Fruit fly (Drosophila melanogaster) whole organism, embryonic: ENCODE data around the gene Trs20.

Experiments used
- B-H1 ChIP-seq: fragments of 200-800 bp; sonication (Bioruptor generic); IDR thresholded peaks from 3 replicates; pipeline ENCODE4 v1.3.6; 2022; ENCODE audit warnings: missing biosample characterization, missing genetic modification characterization
- Bgb ChIP-seq: fragments of 200-800 bp; sonication (Bioruptor generic); IDR thresholded peaks from 2 replicates; pipeline ENCODE4 v1.3.6; 2022; ENCODE audit warnings: missing biosample characterization, missing genetic modification characterization; ENCODE audit not compliant: partially characterized antibody
- C15 ChIP-seq: fragments of 200-800 bp; sonication (Bioruptor generic); IDR thresholded peaks from 3 replicates; pipeline ENCODE4 v1.3.6; 2022; ENCODE audit warnings: missing biosample characterization, missing genetic modification characterization
- CG13287 ChIP-seq: fragments of 200-800 bp; sonication (Bioruptor generic); IDR thresholded peaks from 2 replicates; pipeline ENCODE4 v1.3.6; 2022; ENCODE audit warnings: missing biosample characterization, missing genetic modification characterization; ENCODE audit not compliant: partially characterized antibody
- CG13296 ChIP-seq: fragments of 200-800 bp; sonication (Bioruptor generic); optimal IDR thresholded peaks from 3 replicates; lab custom pipeline; 2018; ENCODE audit warnings: missing biosample characterization, mild to moderate bottlenecking, missing genetic modification characterization
- CG14014 ChIP-seq: fragments of 200-800 bp; sonication (Bioruptor generic); IDR thresholded peaks from 2 replicates; pipeline ENCODE4 v1.3.6; 2022; ENCODE audit warnings: missing biosample characterization, missing genetic modification characterization
- CG15601 ChIP-seq: fragments of 200-800 bp; sonication (Bioruptor generic); optimal IDR thresholded peaks from 3 replicates; lab custom pipeline; 2019; ENCODE audit warnings: missing biosample characterization, mild to moderate bottlenecking, missing genetic modification characterization, moderate library complexity
- CG17361 ChIP-seq: fragments of 200-800 bp; sonication (Bioruptor generic); IDR thresholded peaks from 3 replicates; pipeline ENCODE4 v1.3.6; 2022; ENCODE audit warnings: missing biosample characterization, missing genetic modification characterization
- CG17385 ChIP-seq: fragments of 200-800 bp; sonication (Bioruptor generic); optimal IDR thresholded peaks from 3 replicates; lab custom pipeline; 2018; ENCODE audit warnings: missing biosample characterization, mild to moderate bottlenecking, missing genetic modification characterization
- CG1792 ChIP-seq: fragments of 200-800 bp; sonication (Bioruptor generic); optimal IDR thresholded peaks from 2 replicates; lab custom pipeline; 2016; ENCODE audit warnings: missing biosample characterization, missing genetic modification characterization
- CG18011 ChIP-seq: fragments of 200-800 bp; sonication (Bioruptor generic); optimal IDR thresholded peaks from 2 replicates; lab custom pipeline; 2017; ENCODE audit warnings: missing biosample characterization, missing genetic modification characterization, mild to moderate bottlenecking, moderate library complexity, missing genotype
- CG2875 ChIP-seq: fragments of 200-800 bp; sonication (Bioruptor generic); optimal IDR thresholded peaks from 2 replicates; lab custom pipeline; 2017; ENCODE audit warnings: missing biosample characterization, mild to moderate bottlenecking, missing genetic modification characterization, missing genetic modification reagents
- CG30020 ChIP-seq: fragments of 200-800 bp; optimal IDR thresholded peaks from 2 replicates; lab custom pipeline; 2019; ENCODE audit warnings: missing biosample characterization, mild to moderate bottlenecking, missing genetic modification characterization, moderate library complexity
- CG32772 ChIP-seq: fragments of 200-800 bp; sonication (Bioruptor generic); IDR thresholded peaks from 2 replicates; pipeline ENCODE4 v1.3.6; 2022; ENCODE audit warnings: missing biosample characterization, missing genetic modification characterization
- CG3726 ChIP-seq: fragments of 200-800 bp; sonication (Bioruptor generic); IDR thresholded peaks from 3 replicates; pipeline ENCODE4, ENCODE4 v1.3.6; 2022; ENCODE audit warnings: missing biosample characterization, missing genetic modification characterization
- CG4328 ChIP-seq: fragments of 200-800 bp; sonication (Bioruptor generic); optimal IDR thresholded peaks from 3 replicates; lab custom pipeline; 2017; ENCODE audit warnings: missing biosample characterization, missing genetic modification reagents, missing genetic modification characterization
- CG7745 ChIP-seq: fragments of 200-800 bp; sonication (Bioruptor generic); optimal IDR thresholded peaks from 2 replicates; lab custom pipeline; 2018; ENCODE audit warnings: missing biosample characterization, mild to moderate bottlenecking, missing genetic modification characterization, moderate library complexity
- CG7786 ChIP-seq: fragments of 200-800 bp; sonication (Bioruptor generic); optimal IDR thresholded peaks from 2 replicates; lab custom pipeline; 2016; ENCODE audit warnings: missing biosample characterization, missing genetic modification characterization
- Gsc ChIP-seq: fragments of 200-800 bp; sonication (Bioruptor generic); IDR thresholded peaks from 2 replicates; pipeline ENCODE4 v1.3.6; 2022; ENCODE audit warnings: missing biosample characterization, missing genetic modification characterization
- H2.0 ChIP-seq: fragments of 200-800 bp; sonication (Bioruptor generic); IDR thresholded peaks from 2 replicates; pipeline ENCODE4 v1.3.6; 2022; ENCODE audit warnings: missing biosample characterization, missing genetic modification characterization
- HHEX ChIP-seq: fragments of 200-800 bp; sonication (Bioruptor generic); optimal IDR thresholded peaks from 3 replicates; lab custom pipeline; 2017; ENCODE audit warnings: missing biosample characterization, mild to moderate bottlenecking, missing genetic modification characterization, missing genetic modification reagents
- HLH4C ChIP-seq: fragments of 200-800 bp; sonication (Bioruptor generic); IDR thresholded peaks from 3 replicates; pipeline ENCODE4 v1.3.6; 2022; ENCODE audit warnings: missing biosample characterization, missing genetic modification characterization; ENCODE audit not compliant: partially characterized antibody
- HLHmδ ChIP-seq: fragments of 200-800 bp; sonication (Bioruptor generic); optimal IDR thresholded peaks from 2 replicates; lab custom pipeline; 2018; ENCODE audit warnings: missing biosample characterization, mild to moderate bottlenecking, missing genetic modification characterization, moderate library complexity
- Hand ChIP-seq: fragments of 200-800 bp; sonication (Bioruptor generic); optimal IDR thresholded peaks from 2 replicates; lab custom pipeline; 2017; ENCODE audit warnings: mild to moderate bottlenecking, missing biosample characterization, missing genetic modification reagents, missing genetic modification characterization
- Kr ChIP-seq: fragments of 200-800 bp; sonication (Bioruptor generic); optimal IDR thresholded peaks from 2 replicates; lab custom pipeline; 2017; ENCODE audit warnings: missing biosample characterization, mild to moderate bottlenecking, missing genetic modification characterization
- Lim3 ChIP-seq: fragments of 200-800 bp; sonication (Bioruptor generic); IDR thresholded peaks from 2 replicates; pipeline ENCODE4 v1.3.6; 2022; ENCODE audit warnings: missing biosample characterization, missing genetic modification characterization
- Lpt ChIP-seq: fragments of >200 bp; optimal IDR thresholded peaks from 2 replicates; lab custom pipeline; 2018; ENCODE audit warnings: missing biosample characterization, missing genetic modification characterization
- MBD-R2 ChIP-seq: fragments of 200-800 bp; sonication (Bioruptor generic); IDR thresholded peaks from 2 replicates; pipeline ENCODE4 v1.3.6; 2022; ENCODE audit warnings: missing biosample characterization, missing genetic modification characterization
- Oli ChIP-seq: fragments of 200-800 bp; sonication (Bioruptor generic); optimal IDR thresholded peaks from 2 replicates; lab custom pipeline; 2018; ENCODE audit warnings: missing biosample characterization, mild to moderate bottlenecking, missing genetic modification characterization, moderate library complexity
- Rx ChIP-seq: fragments of 200-800 bp; sonication (Bioruptor generic); IDR thresholded peaks from 2 replicates; pipeline ENCODE4 v1.3.6; 2022; ENCODE audit warnings: missing biosample characterization, missing genetic modification characterization
- TFAM ChIP-seq: fragments of 200-800 bp; sonication (Bioruptor generic); optimal IDR thresholded peaks from 2 replicates; lab custom pipeline; 2017; ENCODE audit warnings: missing biosample characterization, missing genetic modification characterization, inconsistent platforms
- Tbp ChIP-seq: fragments of >200 bp; optimal IDR thresholded peaks from 2 replicates; lab custom pipeline; 2018; ENCODE audit warnings: missing biosample characterization, missing genetic modification characterization
- Trl ChIP-seq, 3 experiments: fragments of >200 bp in 2 of 3; fragments of 200-800 bp in 1 of 3; sonication (Bioruptor generic) in 1 of 3; optimal IDR thresholded peaks; 2 replicates in 1 of 3; 3 replicates in 2 of 3; lab custom pipeline; 2016 to 2017; ENCODE audit warnings: missing biosample characterization in 1 of 3, missing genetic modification characterization in 1 of 3
- bsh ChIP-seq, 2 experiments: fragments of 200-800 bp; sonication (Bioruptor generic); optimal IDR thresholded peaks; 2 replicates each; lab custom pipeline; 2017 to 2018; ENCODE audit warnings: mild to moderate bottlenecking in 2 of 2, missing biosample characterization in 2 of 2, missing genetic modification characterization in 2 of 2, moderate library complexity in 1 of 2
- cad ChIP-seq: fragments of >200 bp; optimal IDR thresholded peaks from 2 replicates; lab custom pipeline; 2017; ENCODE audit warnings: missing biosample characterization, missing genetic modification characterization
- chinmo ChIP-seq: fragments of 200-800 bp; sonication (Bioruptor generic); IDR thresholded peaks from 4 replicates; pipeline ENCODE4 v1.3.6; 2022; ENCODE audit warnings: missing biosample characterization, missing genetic modification characterization; ENCODE audit not compliant: partially characterized antibody
- fu2 ChIP-seq: fragments of 200-800 bp; sonication (Bioruptor generic); optimal IDR thresholded peaks from 2 replicates; lab custom pipeline; 2016; ENCODE audit warnings: missing biosample characterization, missing genetic modification characterization
- gt ChIP-seq: fragments of 200-800 bp; sonication (Bioruptor generic); IDR thresholded peaks from 2 replicates; pipeline ENCODE4 v1.3.6; 2022; ENCODE audit warnings: missing biosample characterization, missing genetic modification characterization
- hb ChIP-seq: fragments of 200-800 bp; sonication (Bioruptor generic); IDR thresholded peaks from 3 replicates; pipeline ENCODE4 v1.3.6; 2022; ENCODE audit warnings: missing biosample characterization, missing genetic modification characterization; ENCODE audit not compliant: partially characterized antibody
- her ChIP-seq: fragments of 200-800 bp; sonication (Bioruptor generic); optimal IDR thresholded peaks from 2 replicates; lab custom pipeline; 2016; ENCODE audit warnings: missing biosample characterization, missing genetic modification characterization
- inv ChIP-seq: fragments of 200-800 bp; sonication (Bioruptor generic); IDR thresholded peaks from 2 replicates; pipeline ENCODE4 v1.3.6; 2022; ENCODE audit warnings: missing biosample characterization, missing genetic modification characterization; ENCODE audit not compliant: partially characterized antibody
- jigr1 ChIP-seq: fragments of 200-800 bp; sonication (Bioruptor generic); IDR thresholded peaks from 3 replicates; pipeline ENCODE4 v1.3.6; 2022; ENCODE audit warnings: missing biosample characterization, missing genetic modification characterization
- jumu ChIP-seq: fragments of 200-800 bp; sonication (Bioruptor generic); optimal IDR thresholded peaks from 3 replicates; lab custom pipeline; 2016; ENCODE audit warnings: missing biosample characterization, missing genetic modification characterization
- odd ChIP-seq: fragments of 200-800 bp; sonication (Bioruptor generic); optimal IDR thresholded peaks from 2 replicates; lab custom pipeline; 2017; ENCODE audit warnings: missing biosample characterization, mild to moderate bottlenecking, missing genetic modification characterization
- pita ChIP-seq: fragments of 200-800 bp; sonication (Bioruptor generic); optimal IDR thresholded peaks from 2 replicates; lab custom pipeline; 2017; ENCODE audit warnings: missing biosample characterization, mild to moderate bottlenecking, missing genetic modification characterization
- psq ChIP-seq: fragments of 200-800 bp; sonication (Bioruptor generic); optimal IDR thresholded peaks from 2 replicates; lab custom pipeline; 2017; ENCODE audit warnings: missing biosample characterization, missing genetic modification characterization
- shn ChIP-seq: fragments of 200-800 bp; sonication (Bioruptor generic); optimal IDR thresholded peaks from 3 replicates; lab custom pipeline; 2016; ENCODE audit warnings: missing biosample characterization, missing genetic modification characterization
- slp2 ChIP-seq: fragments of 200-800 bp; sonication (Bioruptor generic); optimal IDR thresholded peaks from 2 replicates; lab custom pipeline; 2016; ENCODE audit warnings: missing biosample characterization, missing genetic modification characterization
- tna ChIP-seq: fragments of 200-800 bp; sonication (Bioruptor generic); IDR thresholded peaks from 2 replicates; pipeline ENCODE4 v1.3.6; 2022; ENCODE audit warnings: missing biosample characterization, missing genetic modification characterization; ENCODE audit not compliant: partially characterized antibody
- tx ChIP-seq: fragments of 200-800 bp; sonication (Bioruptor generic); optimal IDR thresholded peaks from 2 replicates; lab custom pipeline; 2016; ENCODE audit warnings: missing biosample characterization, missing genetic modification characterization

The Trs20 gene

dm6 chr3L:16087323-16087816, 44.1 kb downstream of the Trs20 start, which contains the start of gene Tasp1 (continued):
- TF ChIP-seq chinmo (GFP tag; lab: Robert Waterston, UW) (0 out of 4 replicates have a peak, but pooled peaks have one; percentile 31), tx (GFP tag; lab: Kevin White, UChicago) (no peak), slp2 (GFP tag; lab: Kevin White, UChicago) (no peak), gt (GFP tag; lab: Robert Waterston, UW) (no peak), CG1792 (no peak), shn (GFP tag; lab: Kevin White, UChicago) (no peak), cad (GFP tag; lab: Kevin White, UChicago) (no peak), HLHmδ (peak; percentile 41), CG17361 (GFP tag; lab: Robert Waterston, UW) (no peak; the same call in 1 of the 3 replicates), MBD-R2 (GFP tag; lab: Robert Waterston, UW) (peak; percentile 96), CG3726 (no peak), pita (no peak), CG7745 (tag; lab: Kevin White, UChicago) (no peak), Lpt (GFP tag; lab: Kevin White, UChicago) (no peak), CG30020 (tag; lab: Kevin White, UChicago) (peak; percentile 26), psq (GFP tag; lab: Kevin White, UChicago) (no peak), bsh (GFP tag; optimal IDR thresholded peaks at IDR 0.05; lab: Kevin White, UChicago) (peak in 1 of 2 experiments; percentile 74), H2.0 (GFP tag; lab: Robert Waterston, UW) (peak; percentile 59), Trl (optimal IDR thresholded peaks at IDR 0.05; lab: Kevin White, UChicago) (no peak), Trl (GFP tag; optimal IDR thresholded peaks at IDR 0.05; lab: Kevin White, UChicago) (no peak), CG7786 (GFP tag; lab: Kevin White, UChicago) (no peak), Gsc (no peak), CG4328 (no peak), hb (GFP tag; lab: Robert Waterston, UW) (no peak), Oli (peak; percentile 42), TFAM (GFP tag; lab: Kevin White, UChicago) (no peak), C15 (GFP tag; lab: Robert Waterston, UW) (no peak), Bgb (GFP tag; lab: Robert Waterston, UW) (peak; percentile 57; the same call in 1 of the 2 replicates), CG17385 (GFP tag; lab: Kevin White, UChicago) (peak; percentile 7), jumu (GFP tag; lab: Kevin White, UChicago) (no peak), HLH4C (GFP tag; lab: Robert Waterston, UW) (no peak), inv (GFP tag; lab: Robert Waterston, UW) (no peak), HHEX (GFP tag; lab: Kevin White, UChicago) (peak; percentile 5), Kr (GFP tag; lab: Kevin White, UChicago) (no peak), tna (GFP tag; lab: Robert Waterston, UW) (no peak), CG18011 (GFP tag; lab: Kevin White, UChicago) (no peak), her (no peak), CG14014 (GFP tag; lab: Robert Waterston, UW) (peak; percentile 63; the same call in 1 of the 2 replicates), odd (GFP tag; lab: Kevin White, UChicago) (no peak), B-H1 (GFP tag; lab: Robert Waterston, UW) (peak; percentile 43; the same call in 1 of the 3 replicates), CG15601 (peak; percentile 55), fu2 (GFP tag; lab: Kevin White, UChicago) (no peak), CG13296 (GFP tag; lab: Kevin White, UChicago) (peak; percentile 55), Rx (no peak), Tbp (GFP tag; lab: Kevin White, UChicago) (no peak), CG32772 (GFP tag; lab: Robert Waterston, UW) (peak; percentile 63), jigr1 (GFP tag; lab: Robert Waterston, UW) (no peak), Lim3 (GFP tag; lab: Robert Waterston, UW) (no peak), Hand (GFP tag; lab: Kevin White, UChicago) (no peak), CG13287 (GFP tag; lab: Robert Waterston, UW) (peak; percentile 46; the same call in 1 of the 2 replicates), CG2875 (no peak)
